Worm (Caenorhabditis elegans): ENCODE data around the gene Y39G8C.2.

DNA sequence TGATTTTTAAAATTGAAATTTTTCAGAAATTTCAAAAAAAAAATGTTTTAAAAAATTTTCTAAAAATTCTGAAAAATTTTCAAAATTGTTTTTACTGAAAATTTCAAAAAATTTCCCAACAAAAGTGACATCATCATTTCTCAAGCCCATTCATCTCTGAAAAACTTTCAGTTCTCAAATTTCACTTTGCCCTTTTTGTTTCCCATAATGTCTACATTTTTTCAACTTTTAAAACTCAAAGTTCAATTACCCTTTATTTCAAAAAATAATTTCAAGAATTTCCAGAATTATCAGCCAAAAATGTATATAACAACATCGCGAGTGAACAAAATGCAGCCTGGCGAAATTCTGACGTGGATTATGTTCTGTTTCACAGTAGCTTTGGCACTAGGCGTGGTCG lies 3.5 kb upstream of the Y39G8C.2 start, which contains the start of gene bkip-1:
- no peak for TF ChIP-seq alr-1 (tag; optimal IDR thresholded peaks at IDR 0.05; ENCODE audit: borderline replicate concordance)
- no peak for TF ChIP-seq efl-3 (GFP tag; optimal IDR thresholded peaks at IDR 0.05)
- TF ChIP-seq blmp-1 (tag; optimal IDR thresholded peaks at IDR 0.05) = no peak
- no peak for TF ChIP-seq zag-1 (tag; optimal IDR thresholded peaks at IDR 0.05)
- TF ChIP-seq dpl-1 (GFP tag; optimal IDR thresholded peaks at IDR 0.05) = no peak
- no peak for TF ChIP-seq nhr-20 (tag; optimal IDR thresholded peaks at IDR 0.05)
- TF ChIP-seq aha-1 (tag; optimal IDR thresholded peaks at IDR 0.05) = no peak
- TF ChIP-seq unc-62 (GFP tag; optimal IDR thresholded peaks at IDR 0.05) = no peak
- no peak for TF ChIP-seq tbx-2 (tag; optimal IDR thresholded peaks at IDR 0.05)
